Worm (Caenorhabditis elegans) whole organism, young adult: ENCODE data around the gene pch-2.

Experiments
- B0019.2 ChIP-seq: fragments of 200-800 bp; sonication (Bioruptor generic); conservative IDR thresholded peaks from 2 replicates; pipeline ENCODE4 v1.3.6; 2022; ENCODE audit warnings: missing genetic modification reagents, missing genetic modification characterization, missing compliant biosample characterization
- B0336.3 ChIP-seq: fragments of 200-800 bp; sonication (Bioruptor generic); IDR thresholded peaks from 2 replicates; pipeline ENCODE4 v1.3.6; 2022; ENCODE audit warnings: missing genetic modification characterization, missing compliant biosample characterization
- F33H1.4 ChIP-seq: fragments of 200-800 bp; sonication (Bioruptor generic); IDR thresholded peaks from 2 replicates; pipeline ENCODE4 v1.3.6; 2022; ENCODE audit warnings: missing genetic modification reagents, missing genetic modification characterization, missing compliant biosample characterization
- F37B4.10 ChIP-seq: fragments of 200-800 bp; sonication (Bioruptor generic); IDR thresholded peaks from 2 replicates; pipeline ENCODE4 v1.3.6; 2022; ENCODE audit warnings: missing genetic modification characterization, missing compliant biosample characterization
- F57A8.1 ChIP-seq: fragments of 200-800 bp; sonication (Bioruptor generic); optimal IDR thresholded peaks from 2 replicates; lab custom pipeline; 2018; ENCODE audit warnings: mild to moderate bottlenecking, missing genetic modification characterization, moderate library complexity, missing compliant biosample characterization
- T26A5.8 ChIP-seq: sonication (generic microtip); optimal IDR thresholded peaks from 2 replicates; lab custom pipeline; 2016; ENCODE audit warnings: missing genetic modification characterization, missing compliant biosample characterization
- aptf-3 ChIP-seq: fragments of 200-800 bp; sonication (Bioruptor generic); IDR thresholded peaks from 2 replicates; pipeline ENCODE4 v1.3.6; 2022; ENCODE audit warnings: missing genetic modification characterization, missing compliant biosample characterization
- attf-5 ChIP-seq: fragments of 200-800 bp; sonication (Bioruptor generic); optimal IDR thresholded peaks from 2 replicates; lab custom pipeline; 2018; ENCODE audit warnings: mild to moderate bottlenecking, missing genetic modification characterization, missing compliant biosample characterization
- ccch-3 ChIP-seq: fragments of 200-800 bp; sonication (Bioruptor generic); optimal IDR thresholded peaks from 2 replicates; lab custom pipeline; 2018; ENCODE audit warnings: mild to moderate bottlenecking, missing genetic modification characterization, missing compliant biosample characterization
- cebp-1 ChIP-seq, 2 experiments: fragments of 200-800 bp in 1 of 2; sonication (Bioruptor generic) in 1 of 2; sonication (generic microtip) in 1 of 2; IDR thresholded peaks in 1 of 2; optimal IDR thresholded peaks in 1 of 2; 2 replicates each; pipeline versions ENCODE4 v1.3.6 to Lab custom; 2017 to 2022; ENCODE audit warnings: missing compliant biosample characterization in 2 of 2, missing genetic modification characterization in 2 of 2, mild to moderate bottlenecking in 1 of 2, missing genetic modification reagents in 1 of 2, moderate library complexity in 1 of 2
- ceh-40 ChIP-seq: fragments of 200-800 bp; sonication (Bioruptor generic); IDR thresholded peaks from 2 replicates; pipeline ENCODE4 v1.3.6; 2022; ENCODE audit warnings: missing genetic modification characterization, missing compliant biosample characterization
- ceh-58 ChIP-seq: fragments of 200-800 bp; sonication (Bioruptor generic); IDR thresholded peaks from 2 replicates; pipeline ENCODE4 v1.3.6; 2022; ENCODE audit warnings: missing genetic modification characterization, missing compliant biosample characterization
- ceh-79 ChIP-seq: sonication (generic microtip); optimal IDR thresholded peaks from 2 replicates; lab custom pipeline; 2017; ENCODE audit warnings: mild to moderate bottlenecking, missing genetic modification characterization, missing compliant biosample characterization
- chd-7 ChIP-seq: sonication (generic microtip); optimal IDR thresholded peaks from 2 replicates; lab custom pipeline; 2016; ENCODE audit warnings: mild to moderate bottlenecking, missing genetic modification characterization, moderate library complexity, missing compliant biosample characterization
- die-1 ChIP-seq: sonication (generic microtip); optimal IDR thresholded peaks from 2 replicates; lab custom pipeline; 2016; ENCODE audit warnings: missing genotype, mild to moderate bottlenecking, missing genetic modification characterization, missing compliant biosample characterization
- efl-1 ChIP-seq: fragments of 150-350 bp; optimal IDR thresholded peaks from 2 replicates; lab custom pipeline; 2014; ENCODE audit warnings: missing biosample characterization, missing genetic modification reagents, missing genetic modification characterization
- egl-18 ChIP-seq: fragments of 200-800 bp; sonication (Bioruptor generic); IDR thresholded peaks from 2 replicates; pipeline ENCODE4 v1.3.6; 2022; ENCODE audit warnings: missing genetic modification reagents, missing genetic modification characterization, missing compliant biosample characterization
- egl-44 ChIP-seq: fragments of 200-800 bp; sonication (Bioruptor generic); IDR thresholded peaks from 2 replicates; pipeline ENCODE4 v1.3.6; 2022; ENCODE audit warnings: missing genetic modification reagents, missing genetic modification characterization, missing compliant biosample characterization
- ekl-4 ChIP-seq: fragments of 200-800 bp; sonication (Bioruptor generic); IDR thresholded peaks from 2 replicates; pipeline ENCODE4 v1.3.6; 2022; ENCODE audit warnings: missing genetic modification reagents, missing genetic modification characterization, missing compliant biosample characterization
- gei-17 ChIP-seq: fragments of 200-800 bp; sonication (Bioruptor generic); optimal IDR thresholded peaks from 2 replicates; lab custom pipeline; 2018; ENCODE audit warnings: mild to moderate bottlenecking, missing genetic modification characterization, missing compliant biosample characterization
- hlh-12 ChIP-seq: sonication (generic microtip); optimal IDR thresholded peaks from 2 replicates; lab custom pipeline; 2016; ENCODE audit warnings: missing genetic modification characterization, missing compliant biosample characterization
- hmg-20 ChIP-seq: fragments of 200-800 bp; sonication (Bioruptor generic); IDR thresholded peaks from 2 replicates; pipeline ENCODE4 v1.3.6; 2022; ENCODE audit warnings: missing genetic modification reagents, missing genetic modification characterization, missing compliant biosample characterization
- lin-26 ChIP-seq: fragments of 200-800 bp; sonication (Bioruptor generic); IDR thresholded peaks from 2 replicates; pipeline ENCODE4 v1.3.6; 2022; ENCODE audit warnings: missing genetic modification reagents, missing genetic modification characterization, missing compliant biosample characterization
- lin-35 ChIP-seq, 3 experiments: fragments of 150-350 bp in 2 of 3; sonication (generic microtip) in 1 of 3; optimal IDR thresholded peaks; 2 replicates each; lab custom pipeline; 2014 to 2018; ENCODE audit warnings: missing biosample characterization in 3 of 3, missing genetic modification characterization in 3 of 3, missing genetic modification reagents in 3 of 3
- lin-40 ChIP-seq: sonication (generic microtip); optimal IDR thresholded peaks from 2 replicates; lab custom pipeline; 2016; ENCODE audit warnings: missing genetic modification characterization, mild to moderate bottlenecking, missing compliant biosample characterization, missing genotype, missing genetic modification reagents
- lin-54 ChIP-seq: fragments of 200-800 bp; sonication (Bioruptor generic); optimal IDR thresholded peaks from 2 replicates; lab custom pipeline; 2018; ENCODE audit warnings: mild to moderate bottlenecking, missing genetic modification characterization, missing compliant biosample characterization
- lsl-1 ChIP-seq: fragments of 200-800 bp; sonication (Bioruptor generic); optimal IDR thresholded peaks from 2 replicates; lab custom pipeline; 2018; ENCODE audit warnings: mild to moderate bottlenecking, missing genetic modification characterization, moderate library complexity, missing compliant biosample characterization
- mxl-1 ChIP-seq: sonication (generic microtip); optimal IDR thresholded peaks from 2 replicates; lab custom pipeline; 2016; ENCODE audit warnings: missing genetic modification characterization, missing compliant biosample characterization
- pha-4 ChIP-seq: fragments of 150-350 bp; sonication (generic microtip); optimal IDR thresholded peaks from 2 replicates; lab custom pipeline; 2014; ENCODE audit warnings: missing biosample characterization, missing genetic modification reagents, missing genetic modification characterization
- snpc-1.1 ChIP-seq: sonication (generic microtip); optimal IDR thresholded peaks from 2 replicates; lab custom pipeline; 2017; ENCODE audit warnings: missing genetic modification characterization, mild to moderate bottlenecking, missing compliant biosample characterization, antibody characterized with exemption, moderate library complexity, missing genotype, missing genetic modification reagents; ENCODE audit not compliant: insufficient read depth
- snpc-1.3 ChIP-seq: sonication (generic microtip); optimal IDR thresholded peaks from 2 replicates; lab custom pipeline; 2017; ENCODE audit warnings: missing genetic modification characterization, mild to moderate bottlenecking, missing compliant biosample characterization, antibody characterized with exemption, moderate library complexity, missing genotype, missing genetic modification reagents; ENCODE audit not compliant: insufficient read depth
- snpc-4 ChIP-seq, 5 experiments: fragments of 150-350 bp in 1 of 5; sonication (generic microtip) in 4 of 5; optimal IDR thresholded peaks; 2 replicates each; lab custom pipeline; 2014 to 2018; ENCODE audit warnings: missing genetic modification characterization in 5 of 5, missing biosample characterization in 3 of 5, antibody characterized with exemption in 2 of 5, mild to moderate bottlenecking in 2 of 5, missing compliant biosample characterization in 2 of 5, missing genotype in 2 of 5, moderate library complexity in 2 of 5, missing genetic modification reagents in 1 of 5
- somi-1 ChIP-seq: fragments of 200-800 bp; sonication (Bioruptor generic); optimal IDR thresholded peaks from 2 replicates; lab custom pipeline; 2018; ENCODE audit warnings: mild to moderate bottlenecking, missing genetic modification characterization, missing compliant biosample characterization
- zfh-2 ChIP-seq: fragments of 200-800 bp; sonication (Bioruptor generic); conservative IDR thresholded peaks from 2 replicates; pipeline ENCODE4 v1.3.6; 2022; ENCODE audit warnings: missing genetic modification reagents, missing genetic modification characterization, missing compliant biosample characterization
- zim-3 ChIP-seq: sonication (generic microtip); optimal IDR thresholded peaks from 2 replicates; lab custom pipeline; 2017; ENCODE audit warnings: mild to moderate bottlenecking, missing genetic modification characterization, moderate library complexity, missing compliant biosample characterization
- ztf-25 ChIP-seq: fragments of 200-800 bp; sonication (Bioruptor generic); IDR thresholded peaks from 2 replicates; pipeline ENCODE4 v1.3.6; 2022; ENCODE audit warnings: missing genetic modification reagents, missing genetic modification characterization, missing compliant biosample characterization
- ztf-3 ChIP-seq: fragments of 200-800 bp; sonication (Bioruptor generic); optimal IDR thresholded peaks from 2 replicates; lab custom pipeline; 2018; ENCODE audit warnings: mild to moderate bottlenecking, missing genetic modification characterization, missing compliant biosample characterization
- ztf-6 ChIP-seq: fragments of 200-800 bp; sonication (Bioruptor generic); IDR thresholded peaks from 2 replicates; pipeline ENCODE4 v1.3.6; 2022; ENCODE audit warnings: missing genetic modification reagents, missing genetic modification characterization, missing compliant biosample characterization

Gene pch-2

DNA sequence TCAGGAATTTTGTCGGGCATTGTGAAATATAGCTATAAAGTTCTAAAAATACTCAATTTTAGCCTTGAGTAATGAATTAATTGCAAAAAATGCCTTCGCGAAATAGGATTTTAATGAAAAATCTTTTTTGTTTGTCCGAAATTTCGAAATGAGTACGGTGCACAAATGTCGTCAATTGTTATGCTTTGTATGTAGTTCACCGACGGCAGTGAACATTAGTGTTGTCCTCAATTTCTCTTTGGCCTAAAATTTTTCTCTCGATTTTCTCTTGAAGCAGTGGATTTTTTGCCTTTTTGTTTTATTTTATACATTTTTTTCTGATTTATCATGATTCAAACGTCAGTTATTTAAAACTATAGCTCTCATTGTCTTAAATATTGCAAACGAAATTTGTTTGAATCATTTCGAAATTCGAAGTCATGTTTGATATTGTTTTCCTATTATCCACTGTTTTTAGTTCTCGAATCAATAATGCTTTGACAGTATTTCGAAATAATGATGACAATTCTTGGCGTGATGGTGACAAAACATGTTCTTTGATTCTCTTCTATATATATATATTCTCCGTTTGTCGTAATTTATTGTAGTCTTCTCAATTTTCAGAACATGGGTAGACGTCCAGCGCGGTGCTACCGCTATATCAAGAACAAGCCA is 14.7 kb upstream of the pch-2 start, which contains the start of the genes ints-11 and rpl-10:
Gene ints-11 (minus strand): TSS at position 201 of the 654 bp plus-strand sequence.
Gene rpl-10 (plus strand): TSS at position 604 of the 654 bp plus-strand sequence.
- TF ChIP-seq snpc-1.1 (no peak), lin-40 (tag; lab: Kevin White, UChicago) (no peak), ccch-3 (GFP tag; lab: Kevin White, UChicago) (no peak), lsl-1 (GFP tag; lab: Kevin White, UChicago) (peak; percentile 15), F37B4.10 (GFP tag; lab: Robert Waterston, UW) (no peak), ztf-3 (GFP tag; lab: Kevin White, UChicago) (no peak), egl-18 (GFP tag; lab: Robert Waterston, UW) (no peak), ekl-4 (GFP tag; lab: Robert Waterston, UW) (no peak), F57A8.1 (GFP tag; lab: Kevin White, UChicago) (no peak), chd-7 (tag; lab: Kevin White, UChicago) (no peak), hlh-12 (tag; lab: Kevin White, UChicago) (no peak), ztf-6 (GFP tag; lab: Robert Waterston, UW) (no peak), B0336.3 (GFP tag; lab: Robert Waterston, UW) (no peak), lin-26 (GFP tag; lab: Robert Waterston, UW) (no peak), aptf-3 (GFP tag; lab: Robert Waterston, UW) (no peak), F33H1.4 (peak; percentile 67), ceh-40 (GFP tag; lab: Robert Waterston, UW) (no peak), zim-3 (tag; lab: Kevin White, UChicago) (no peak), somi-1 (no peak), cebp-1 (GFP tag; IDR thresholded peaks at IDR 0.05; lab: Robert Waterston, UW) (no peak), cebp-1 (tag; optimal IDR thresholded peaks at IDR 0.05; lab: Kevin White, UChicago) (peak; percentile 55), die-1 (tag; lab: Kevin White, UChicago) (no peak), hmg-20 (no peak), egl-44 (GFP tag; lab: Robert Waterston, UW) (no peak), lin-35 (GFP tag; optimal IDR thresholded peaks at IDR 0.05; lab: Kevin White, UChicago) (peak in 1 of 3 experiments; percentile 18), attf-5 (GFP tag; lab: Kevin White, UChicago) (peak; percentile 29), lin-54 (GFP tag; lab: Kevin White, UChicago) (no peak), snpc-4 (GFP tag; optimal IDR thresholded peaks at IDR 0.05; lab: Kevin White, UChicago) (no peak), snpc-4 (tag; optimal IDR thresholded peaks at IDR 0.05; lab: Kevin White, UChicago) (peak in 1 of 4 experiments; percentile 47), efl-1 (no peak), B0019.2 (GFP tag; lab: Robert Waterston, UW) (no peak), ztf-25 (GFP tag; lab: Robert Waterston, UW) (no peak), T26A5.8 (no peak), ceh-58 (GFP tag; lab: Robert Waterston, UW) (no peak), gei-17 (GFP tag; lab: Kevin White, UChicago) (no peak), snpc-1.3 (tag; lab: Kevin White, UChicago) (no peak), pha-4 (tag; lab: Kevin White, UChicago) (peak; percentile 30), ceh-79 (tag; lab: Kevin White, UChicago) (no peak), mxl-1 (tag; lab: Kevin White, UChicago) (no peak), zfh-2 (no peak)
- TF ChIP-seq, all 124 proteins: peak for 7
